Fruit fly (Drosophila melanogaster): ENCODE measurements around the gene CG17375.

CG17375 gene

DNA sequence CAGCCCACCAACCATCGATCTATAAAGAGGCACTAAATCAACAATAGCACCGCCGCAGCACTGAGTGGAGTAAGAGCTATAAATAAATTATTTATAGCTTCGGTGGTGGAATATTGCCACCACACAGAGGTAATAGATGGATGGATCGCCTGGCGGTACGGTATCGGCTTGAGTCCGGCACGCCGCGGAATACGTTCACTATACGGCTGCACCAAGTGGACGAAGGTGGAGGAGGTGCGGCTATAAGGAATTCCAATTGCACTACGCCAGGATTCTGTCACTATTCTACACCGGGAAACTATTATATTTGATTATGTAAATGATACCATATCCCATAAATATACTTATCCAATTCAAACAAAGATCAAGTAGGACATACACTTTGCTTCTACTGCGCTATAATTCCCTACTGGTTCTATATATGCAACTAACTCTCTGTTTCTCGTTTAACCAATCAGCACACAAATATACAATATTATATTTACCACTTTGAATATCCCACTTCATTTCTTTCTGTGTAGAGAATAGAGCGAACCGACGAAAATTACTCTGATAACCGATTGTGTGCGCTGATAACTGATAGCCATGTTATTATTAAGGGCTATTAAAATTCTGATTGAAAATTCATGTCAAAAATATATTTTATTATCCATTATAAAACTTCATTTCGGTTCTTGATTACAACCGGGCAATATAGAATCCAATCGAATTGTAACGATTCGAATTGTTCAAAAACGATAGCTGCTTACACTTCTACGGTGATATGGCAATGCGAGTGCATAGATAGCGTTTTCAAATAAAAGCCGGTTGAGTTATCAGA is 13.8 kb upstream of the CG17375 start (continued):
- TF ChIP-seq row (GFP tag; IDR thresholded peaks at IDR 0.05) (peak; percentile 68), tll (GFP tag; optimal IDR thresholded peaks at IDR 0.05) (no peak), seq (GFP tag; IDR thresholded peaks at IDR 0.05) (no peak), CG3065 (GFP tag; optimal IDR thresholded peaks at IDR 0.05) (no peak), Scr (GFP tag; IDR thresholded peaks at IDR 0.05; ENCODE audit: partially characterized antibody) (no peak), NFAT (GFP tag; IDR thresholded peaks at IDR 0.05) (no peak), Jarid2 (GFP tag; optimal IDR thresholded peaks at IDR 0.05) (no peak), CrebB (tag; optimal IDR thresholded peaks at IDR 0.05) (no peak), CG10979 (tag; optimal IDR thresholded peaks at IDR 0.05) (peak; percentile 51), dpn (GFP tag; optimal IDR thresholded peaks at IDR 0.05) (peak in 1 of 2 experiments; percentile 10), jing (GFP tag; optimal IDR thresholded peaks at IDR 0.05) (no peak), salm (tag; optimal IDR thresholded peaks at IDR 0.05) (peak; percentile 83), sisA (GFP tag; IDR thresholded peaks at IDR 0.05) (no peak), D19A (tag; optimal IDR thresholded peaks at IDR 0.05) (peak; percentile 47), Mad (GFP tag; optimal IDR thresholded peaks at IDR 0.05) (no peak), Hmx (GFP tag; optimal IDR thresholded peaks at IDR 0.05) (no peak), CG9817 (tag; optimal IDR thresholded peaks at IDR 0.05) (peak; percentile 9), CG17186 (GFP tag; optimal IDR thresholded peaks at IDR 0.05) (no peak), ATbp (GFP tag; optimal IDR thresholded peaks at IDR 0.05) (no peak), ro (GFP tag; IDR thresholded peaks at IDR 0.05) (no peak), CG8359 (GFP tag; optimal IDR thresholded peaks at IDR 0.05; ENCODE audit: borderline replicate concordance) (no peak), CG17359 (tag; optimal IDR thresholded peaks at IDR 0.05) (no peak), CG7372 (GFP tag; IDR thresholded peaks at IDR 0.05) (no peak), gro (GFP tag; optimal IDR thresholded peaks at IDR 0.05) (no peak), sens-2 (GFP tag; IDR thresholded peaks at IDR 0.05) (peak; percentile 95), CHES-1-like (GFP tag; optimal IDR thresholded peaks at IDR 0.05) (no peak), yki (optimal IDR thresholded peaks at IDR 0.05) (no peak), CG8290 (GFP tag; optimal IDR thresholded peaks at IDR 0.05) (no peak), CG8290 (tag; optimal IDR thresholded peaks at IDR 0.05) (no peak), CG12299 (tag; optimal IDR thresholded peaks at IDR 0.05) (no peak), cad (GFP tag; optimal IDR thresholded peaks at IDR 0.05) (no peak), HmgD (GFP tag; optimal IDR thresholded peaks at IDR 0.05) (no peak), exex (tag; optimal IDR thresholded peaks at IDR 0.05) (peak; percentile 88), bowl (GFP tag; IDR thresholded peaks at IDR 0.05) (no peak), CG15514 (GFP tag; optimal IDR thresholded peaks at IDR 0.05) (no peak), CG34422 (GFP tag; IDR thresholded peaks at IDR 0.05) (peak; percentile 33; the same call in 1 of the 3 replicates), vvl (GFP tag; IDR thresholded peaks at IDR 0.05) (no peak), Lim3 (GFP tag; IDR thresholded peaks at IDR 0.05) (no peak), CG12071 (GFP tag; optimal IDR thresholded peaks at IDR 0.05) (peak; percentile 20)

dm6 chr2L:6818357-6818756 is 12.8 kb upstream of the CG17375 start:
- TF ChIP-seq CG4617 (GFP tag; optimal IDR thresholded peaks at IDR 0.05; ENCODE audit: borderline replicate concordance) (no peak), CG31365 (tag; optimal IDR thresholded peaks at IDR 0.05) (no peak), dpn (GFP tag; optimal IDR thresholded peaks at IDR 0.05) (no peak), ci (GFP tag; IDR thresholded peaks at IDR 0.05) (peak; percentile 28; the same call in 1 of the 3 replicates), Neu2 (GFP tag; optimal IDR thresholded peaks at IDR 0.05; ENCODE audit: borderline replicate concordance) (no peak), CG1529 (GFP tag; optimal IDR thresholded peaks at IDR 0.05) (peak; percentile 24), lov (optimal IDR thresholded peaks at IDR 0.05) (no peak), lov (GFP tag; IDR thresholded peaks at IDR 0.05) (no peak), C15 (GFP tag; IDR thresholded peaks at IDR 0.05) (no peak), sqz (GFP tag; optimal IDR thresholded peaks at IDR 0.05) (no peak), ken (GFP tag; IDR thresholded peaks at IDR 0.05) (no peak), CG42726 (GFP tag; IDR thresholded peaks at IDR 0.05; ENCODE audit: partially characterized antibody) (no peak), CG12744 (GFP tag; optimal IDR thresholded peaks at IDR 0.05) (no peak), tll (GFP tag; optimal IDR thresholded peaks at IDR 0.05) (peak in 1 of 2 experiments; percentile 46), Hr3 (GFP tag; optimal IDR thresholded peaks at IDR 0.05) (no peak), Six4 (GFP tag; optimal IDR thresholded peaks at IDR 0.05) (no peak)
